Fruit fly (Drosophila melanogaster): ENCODE data around the gene CG32301.

Gene CG32301

dm6 chr3L:2229172-2229696 is 15.0 kb upstream of the CG32301 start, which contains the start of gene Oseg2:
TSS of gene Oseg2 (plus strand) at chr3L:2229646.
- TF ChIP-seq CG7368 (GFP tag; optimal IDR thresholded peaks at IDR 0.05): peak; percentile 53
- TF ChIP-seq CG6163 (GFP tag; IDR thresholded peaks at IDR 0.05): no peak
- TF ChIP-seq Lpt (GFP tag; optimal IDR thresholded peaks at IDR 0.05): no peak
- peak; percentile 45 for TF ChIP-seq Eip78C (GFP tag)

- TF ChIP-seq Sox15 (GFP tag; optimal IDR thresholded peaks at IDR 0.05): no peak
- no peak for TF ChIP-seq CG9139 (GFP tag; optimal IDR thresholded peaks at IDR 0.05)
- TF ChIP-seq OdsH (GFP tag; optimal IDR thresholded peaks at IDR 0.05): no peak
- TF ChIP-seq CG1621 (tag; optimal IDR thresholded peaks at IDR 0.05): no peak
- TF ChIP-seq achi (GFP tag; optimal IDR thresholded peaks at IDR 0.05): no peak
- no peak for TF ChIP-seq cyc (GFP tag; optimal IDR thresholded peaks at IDR 0.05)
- no peak for TF ChIP-seq CG8319 (GFP tag; optimal IDR thresholded peaks at IDR 0.05)
- no peak for TF ChIP-seq fd59A (GFP tag; optimal IDR thresholded peaks at IDR 0.05)
Observed at dm6 chr3L:2237034-2237433, 7.2 kb upstream of the CG32301 start, which contains the start of gene CG9018. TSS of gene CG9018 (minus strand) at chr3L:2237076.

dm6 chr3L:2237543-2238233 is 6.6 kb upstream of the CG32301 start, which contains the start of gene ACXD:
TSS of gene ACXD (plus strand) at chr3L:2237608.
- TF ChIP-seq vri (GFP tag; optimal IDR thresholded peaks at IDR 0.05) (peak; percentile 46), CG6163 (GFP tag; IDR thresholded peaks at IDR 0.05) (no peak), Hr38 (GFP tag; optimal IDR thresholded peaks at IDR 0.05) (no peak), svp (GFP tag) (peak; percentile 78)

- TF ChIP-seq CG16779 (tag; optimal IDR thresholded peaks at IDR 0.05) (no peak), CG34406 (GFP tag; optimal IDR thresholded peaks at IDR 0.05) (no peak), Met (GFP tag; optimal IDR thresholded peaks at IDR 0.05) (no peak)
Observed at dm6 chr3L:2248335-2248734, 4.1 kb downstream of the CG32301 start, which contains the start of gene CG32305. TSS of gene CG32305 (plus strand) at chr3L:2248635.

- TF ChIP-seq fd59A (GFP tag; optimal IDR thresholded peaks at IDR 0.05): no peak
- TF ChIP-seq CG32006 (GFP tag; optimal IDR thresholded peaks at IDR 0.05): no peak
- peak; percentile 81 for TF ChIP-seq fkh (GFP tag; optimal IDR thresholded peaks at IDR 0.05)
Observed at dm6 chr3L:2253962-2254662, 9.8 kb downstream of the CG32301 start.

dm6 chr3L:2255775-2256174 is 11.5 kb downstream of the CG32301 start:
- TF ChIP-seq Met (GFP tag; optimal IDR thresholded peaks at IDR 0.05) (no peak), CG31627 (GFP tag; optimal IDR thresholded peaks at IDR 0.05) (no peak), CG9139 (GFP tag; optimal IDR thresholded peaks at IDR 0.05) (no peak), eg (GFP tag; IDR thresholded peaks at IDR 0.05) (peak; percentile 51; the same call in 2 of the 3 replicates), CG8119 (GFP tag; IDR thresholded peaks at IDR 0.05) (peak; percentile 11; the same call in 1 of the 3 replicates), CG15336 (GFP tag; IDR thresholded peaks at IDR 0.05) (peak; percentile 20; the same call in 1 of the 2 replicates)

- TF ChIP-seq CG6163 (GFP tag; IDR thresholded peaks at IDR 0.05) (0 out of 3 replicates have a peak, but pooled peaks have one; percentile 6), CG11294 (GFP tag; IDR thresholded peaks at IDR 0.05) (no peak), Sox14 (GFP tag; optimal IDR thresholded peaks at IDR 0.05) (no peak), Eip78C (GFP tag) (peak; percentile 64), CG32006 (GFP tag; optimal IDR thresholded peaks at IDR 0.05) (peak; percentile 46), svp (GFP tag) (peak; percentile 80)
Observed at dm6 chr3L:2256422-2257172, 12.3 kb downstream of the CG32301 start.
